Fruit fly (Drosophila melanogaster) whole organism: ENCODE data around the gene fng.

Experiments
- CG8478 ChIP-seq: fragments of >200 bp; optimal IDR thresholded peaks from 2 replicates; lab custom pipeline; 2018; ENCODE audit warnings: inconsistent platforms
- psq ChIP-seq: fragments of >200 bp; optimal IDR thresholded peaks from 2 replicates; lab custom pipeline; 2017
- usp ChIP-seq: fragments of >200 bp; optimal IDR thresholded peaks from 2 replicates; lab custom pipeline; 2017; ENCODE audit warnings: missing biosample characterization, missing genetic modification characterization, mixed read lengths

- TF ChIP-seq CG8478 (lab: Kevin White, UChicago) (no peak), usp (GFP tag; lab: Kevin White, UChicago) (no peak), psq (lab: Kevin White, UChicago) (no peak)
Observed at dm6 chr3L:20905495-20905894, 43.8 kb downstream of the fng start, which contains the start of gene CG11458.
